Worm (Caenorhabditis elegans) whole organism, L4 larva: ENCODE results near the gene T09A5.5.

ENCODE experiments used
- R02D3.7 ChIP-seq: fragments of 150-350 bp; sonication (generic microtip); optimal IDR thresholded peaks from 3 replicates; lab custom pipeline; 2014; ENCODE audit warnings: missing biosample characterization, missing genetic modification characterization
- aha-1 ChIP-seq: fragments of 150-350 bp; peaks from one replicate; lab custom pipeline; 2014; ENCODE audit warnings: missing biosample characterization, missing genetic modification characterization
- ama-1 ChIP-seq: fragments of 150-350 bp; optimal IDR thresholded peaks from 2 replicates; lab custom pipeline; 2014; ENCODE audit warnings: inconsistent platforms, mixed read lengths
- ceh-62 ChIP-seq: sonication (generic microtip); optimal IDR thresholded peaks from 2 replicates; lab custom pipeline; 2017; ENCODE audit warnings: missing biosample characterization, missing genetic modification characterization
- ces-1 ChIP-seq: fragments of 150-350 bp; sonication (generic microtip); optimal IDR thresholded peaks from 4 replicates; lab custom pipeline; 2014; ENCODE audit warnings: missing biosample characterization, missing genetic modification reagents, missing genetic modification characterization
- dmd-9 ChIP-seq: fragments of 200-800 bp; sonication (Bioruptor generic); IDR thresholded peaks from 2 replicates; pipeline ENCODE4 v1.3.6; 2022; ENCODE audit warnings: missing genetic modification reagents, missing genetic modification characterization, missing compliant biosample characterization
- duxl-1 ChIP-seq: sonication (generic microtip); optimal IDR thresholded peaks from 2 replicates; lab custom pipeline; 2016; ENCODE audit warnings: mild to moderate bottlenecking, missing genetic modification characterization, moderate library complexity, missing compliant biosample characterization; ENCODE audit not compliant: poor library complexity
- snpc-1.2 ChIP-seq: fragments of 200-800 bp; sonication (Bioruptor generic); IDR thresholded peaks from 2 replicates; pipeline ENCODE4 v1.3.6; 2022; ENCODE audit warnings: missing genetic modification reagents, missing genetic modification characterization, missing compliant biosample characterization
- snpc-4 ChIP-seq: fragments of 150-350 bp; optimal IDR thresholded peaks from 2 replicates; lab custom pipeline; 2014; ENCODE audit warnings: missing biosample characterization, missing genetic modification characterization
- zfp-2 ChIP-seq: sonication (generic microtip); optimal IDR thresholded peaks from 2 replicates; lab custom pipeline; 2016; ENCODE audit warnings: mild to moderate bottlenecking, missing genetic modification characterization, missing compliant biosample characterization
- zfp-3 ChIP-seq: fragments of 200-800 bp; sonication (Bioruptor generic); conservative IDR thresholded peaks from 2 replicates; pipeline ENCODE4 v1.3.6; 2022; ENCODE audit warnings: missing genetic modification reagents, missing genetic modification characterization, missing compliant biosample characterization

DNA sequence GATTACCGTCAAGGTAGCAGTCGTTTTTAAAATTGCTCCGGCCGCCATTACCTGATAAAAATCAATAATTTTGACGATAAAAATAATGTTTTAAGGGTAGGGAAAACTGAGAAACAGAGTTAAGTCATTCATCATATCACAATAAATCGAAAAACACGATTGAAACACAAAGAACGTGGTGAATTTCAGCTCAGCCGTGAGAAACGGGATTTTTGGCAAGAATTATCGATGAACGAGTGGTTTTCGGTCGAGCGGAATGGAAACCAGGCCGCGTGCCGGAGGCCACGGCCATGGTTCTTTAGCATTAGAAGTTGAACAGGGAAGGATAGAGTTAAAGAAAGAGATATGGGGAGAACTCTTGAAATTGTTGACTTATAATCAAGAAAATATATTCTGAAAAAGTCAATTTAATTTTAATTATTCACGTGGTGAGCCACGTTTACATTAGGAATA lies 25.7 kb upstream of the T09A5.5 start, which contains the start of the genes vha-4 and T01H3.5:
- TF ChIP-seq aha-1 (tag; lab: Kevin White, UChicago) (no peak), zfp-3 (GFP tag; lab: Robert Waterston, UW) (no peak), ceh-62 (no peak), snpc-4 (tag; lab: Kevin White, UChicago) (no peak), R02D3.7 (tag; lab: Kevin White, UChicago) (no peak), duxl-1 (no peak), snpc-1.2 (GFP tag; lab: Robert Waterston, UW) (no peak), dmd-9 (GFP tag; lab: Robert Waterston, UW) (no peak), zfp-2 (tag; lab: Kevin White, UChicago) (no peak), ama-1 (peak; percentile 44), ces-1 (no peak)
